Fruit fly (Drosophila melanogaster) S2 (cell line): ENCODE measurements around the gene Sclp.

Experiments used
- CG8478 ChIP-seq: fragments of >200 bp; optimal IDR thresholded peaks from 2 replicates; lab custom pipeline; 2018
- CTCF ChIP-seq, 2 experiments: fragments of >200 bp; optimal IDR thresholded peaks; 2 replicates each; lab custom pipeline; 2018

The Sclp gene

DNA sequence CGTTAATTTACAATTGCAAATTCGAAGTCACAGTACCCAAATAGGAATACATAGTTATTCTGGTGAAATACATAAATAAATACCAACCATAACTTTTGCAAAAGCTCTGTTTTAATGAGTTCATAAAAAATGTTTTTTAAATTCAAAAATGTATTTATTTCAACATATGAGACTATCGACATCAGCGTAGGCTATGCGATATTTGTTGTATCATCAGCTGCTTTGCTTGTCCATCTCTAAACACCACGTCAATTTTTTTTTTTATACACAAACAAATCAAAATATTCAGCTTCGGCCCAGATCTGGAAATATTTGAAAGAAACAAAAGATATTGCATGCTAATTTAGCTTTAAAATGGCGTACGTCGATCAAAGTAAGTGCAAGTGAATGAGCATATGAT is 36.3 kb downstream of the Sclp start, which contains the start of gene CG1840:
CG1840 (plus strand) TSS at position 211 of the 400 bp plus-strand sequence.
- TF ChIP-seq CG8478 (lab: Kevin White, UChicago) (no peak), CTCF (optimal IDR thresholded peaks at IDR 0.05; lab: Kevin White, UChicago) (no peak)

DNA sequence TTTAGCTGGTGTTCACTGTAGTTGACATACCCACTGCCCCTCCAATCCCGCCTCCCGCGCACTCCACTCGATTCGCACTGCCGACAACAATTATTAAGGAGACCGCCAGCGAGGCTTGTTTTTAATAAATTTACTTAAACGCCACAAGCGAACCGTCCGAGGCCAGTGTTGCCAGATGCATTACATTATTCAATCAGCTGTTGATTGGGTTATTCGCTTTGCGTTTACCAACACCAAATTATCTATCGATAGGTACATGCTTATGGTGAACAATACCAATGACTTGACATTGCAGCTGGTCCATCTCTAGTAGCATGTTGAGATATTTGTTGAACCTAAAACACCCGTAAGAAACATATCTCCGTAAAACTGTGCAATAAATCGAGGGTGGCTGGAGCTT is 37.5 kb downstream of the Sclp start, which contains the start of the genes CG10353 and SelG:
CG10353 (minus strand) TSS at position 187 of the 400 bp plus-strand sequence.
SelG (plus strand) TSS at position 309 of the 400 bp plus-strand sequence.
- TF ChIP-seq CTCF (optimal IDR thresholded peaks at IDR 0.05; lab: Kevin White, UChicago) (peak; percentile 19), CG8478 (lab: Kevin White, UChicago) (no peak)

DNA sequence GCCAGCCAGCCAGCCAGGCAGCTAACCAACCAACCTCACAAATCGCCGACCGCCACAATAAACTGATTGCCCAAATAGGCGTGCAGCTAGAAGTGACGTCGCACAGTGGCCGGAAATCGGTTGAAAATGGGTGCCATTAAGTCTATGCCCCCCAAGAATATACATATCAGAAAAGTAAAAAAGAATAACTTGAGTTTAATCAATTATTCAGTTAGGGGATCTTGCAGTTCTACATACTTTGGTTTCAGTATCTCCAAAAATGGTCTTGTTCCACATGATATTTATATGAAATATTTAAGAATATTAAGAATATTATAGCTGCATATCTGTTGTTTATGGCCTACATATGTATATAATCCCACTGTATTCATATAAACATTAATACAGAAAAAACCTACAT is 39.1 kb downstream of the Sclp start:
- TF ChIP-seq CTCF (optimal IDR thresholded peaks at IDR 0.05; lab: Kevin White, UChicago): no peak
- no peak for TF ChIP-seq CG8478 (lab: Kevin White, UChicago)

DNA sequence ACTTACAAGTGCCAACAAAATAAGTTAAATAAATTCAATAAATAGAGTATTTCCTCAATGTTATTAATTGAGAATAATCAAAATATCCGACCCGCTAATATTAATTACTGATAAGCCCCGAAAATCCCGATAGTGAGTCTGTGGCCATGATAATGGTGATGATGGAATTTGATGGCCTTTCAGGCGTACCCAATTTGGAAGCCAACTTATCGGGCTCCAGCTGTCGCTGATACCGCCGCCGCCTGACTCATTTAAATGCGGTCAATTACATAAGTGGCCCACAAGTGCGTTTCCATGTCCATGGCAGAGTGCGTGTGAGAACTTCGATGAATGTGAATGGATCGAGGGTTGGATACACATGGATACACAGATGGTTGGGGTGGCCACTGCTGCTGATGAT is 40.3 kb downstream of the Sclp start:
- TF ChIP-seq CTCF (optimal IDR thresholded peaks at IDR 0.05; lab: Kevin White, UChicago) (no peak), CG8478 (lab: Kevin White, UChicago) (no peak)

DNA sequence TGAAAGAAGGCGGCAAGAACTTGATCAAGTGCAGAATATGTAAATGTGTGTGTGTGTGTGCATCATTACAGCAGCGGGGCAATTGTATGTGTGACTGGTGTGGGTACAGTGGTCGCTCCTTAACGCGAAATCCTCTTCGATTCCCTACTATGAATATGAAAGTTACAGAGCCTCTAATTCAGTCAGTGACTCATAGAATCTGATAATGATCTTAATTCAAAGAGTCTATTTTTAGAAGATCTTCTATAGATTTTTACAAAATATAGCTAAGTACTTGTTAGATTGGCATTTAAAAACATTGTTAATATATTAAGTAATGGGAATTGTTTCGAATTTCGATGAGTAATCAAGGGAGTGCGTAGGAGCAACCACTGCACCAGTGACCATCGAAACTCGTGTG is 42.0 kb downstream of the Sclp start:
- TF ChIP-seq CTCF (optimal IDR thresholded peaks at IDR 0.05; lab: Kevin White, UChicago) (no peak), CG8478 (lab: Kevin White, UChicago) (no peak)

DNA sequence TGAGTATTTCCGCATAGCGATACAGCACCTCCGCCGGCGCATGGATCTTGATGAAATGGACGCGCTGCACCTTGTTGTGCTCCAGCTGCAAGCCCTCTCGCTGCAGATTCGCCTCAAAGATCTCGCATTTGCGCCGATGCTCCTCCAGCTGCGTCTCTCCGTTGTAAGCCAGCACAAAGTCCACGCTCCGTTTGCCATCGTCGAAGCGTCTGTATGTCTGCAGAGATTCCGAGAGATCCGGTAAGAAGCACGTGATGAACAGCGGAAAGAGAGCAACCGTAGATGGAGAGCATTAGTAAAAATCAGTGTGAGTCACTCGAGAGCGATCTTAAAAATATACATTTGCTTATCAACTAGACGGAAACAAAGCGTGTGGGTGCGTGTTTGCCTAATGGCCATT is 42.8 kb downstream of the Sclp start:
- TF ChIP-seq CTCF (optimal IDR thresholded peaks at IDR 0.05; lab: Kevin White, UChicago) (no peak), CG8478 (lab: Kevin White, UChicago) (no peak)

DNA sequence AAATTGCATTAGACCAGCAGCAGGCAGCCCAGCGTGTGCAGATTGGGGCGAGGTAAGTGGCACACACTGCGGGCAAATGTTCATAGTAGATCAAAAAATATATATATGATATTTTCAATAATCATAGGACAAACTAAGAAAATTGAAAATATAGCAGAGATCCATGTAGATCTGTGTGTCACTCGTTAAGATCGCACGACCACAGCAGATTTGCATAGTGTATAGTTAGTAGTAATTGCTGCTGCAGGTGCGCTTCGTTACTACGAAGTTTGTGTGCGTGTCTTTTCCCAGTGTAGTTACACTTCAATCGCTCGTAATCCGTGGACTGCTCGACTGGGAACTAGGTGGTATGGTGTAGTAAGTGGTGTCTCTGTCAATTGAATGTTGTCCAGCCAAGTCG is 47.3 kb downstream of the Sclp start, which contains the start of gene CG10352:
CG10352 (minus strand) TSS at position 4 of the 400 bp plus-strand sequence.
- TF ChIP-seq CG8478 (lab: Kevin White, UChicago) (no peak), CTCF (optimal IDR thresholded peaks at IDR 0.05; lab: Kevin White, UChicago) (no peak)

DNA sequence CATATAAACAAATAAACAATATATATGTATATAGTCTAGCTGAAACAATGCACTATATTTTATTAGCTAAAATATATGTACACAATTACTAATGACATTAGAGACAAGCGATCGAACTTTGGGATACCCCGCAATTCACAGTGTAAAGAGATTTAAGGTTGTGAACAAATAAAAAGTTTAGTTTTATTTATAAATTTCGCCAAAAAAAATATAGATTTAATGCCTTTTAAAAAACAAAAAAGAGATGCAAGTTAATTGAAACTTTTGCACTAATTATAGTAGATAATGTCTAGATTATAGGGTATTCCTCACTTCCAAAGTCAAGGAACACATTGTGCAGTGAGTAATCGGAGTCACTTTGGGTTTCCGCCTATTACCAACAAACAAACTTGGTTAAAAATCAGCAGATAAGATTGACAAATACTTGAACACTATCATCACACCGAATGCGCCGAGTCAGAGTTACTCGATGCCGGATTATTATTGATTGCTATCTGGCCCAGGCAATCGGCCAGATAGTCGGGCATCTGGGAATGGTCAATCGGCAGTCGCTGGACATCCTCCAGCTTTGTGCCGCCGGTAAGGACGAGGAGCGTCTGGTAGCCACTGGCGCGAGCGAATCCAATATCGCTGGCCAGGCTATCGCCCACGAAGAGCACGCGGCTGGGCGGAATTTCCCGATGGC is 49.2 kb downstream of the Sclp start:
- TF ChIP-seq CTCF (optimal IDR thresholded peaks at IDR 0.05; lab: Kevin White, UChicago) (no peak), CG8478 (lab: Kevin White, UChicago) (no peak)

DNA sequence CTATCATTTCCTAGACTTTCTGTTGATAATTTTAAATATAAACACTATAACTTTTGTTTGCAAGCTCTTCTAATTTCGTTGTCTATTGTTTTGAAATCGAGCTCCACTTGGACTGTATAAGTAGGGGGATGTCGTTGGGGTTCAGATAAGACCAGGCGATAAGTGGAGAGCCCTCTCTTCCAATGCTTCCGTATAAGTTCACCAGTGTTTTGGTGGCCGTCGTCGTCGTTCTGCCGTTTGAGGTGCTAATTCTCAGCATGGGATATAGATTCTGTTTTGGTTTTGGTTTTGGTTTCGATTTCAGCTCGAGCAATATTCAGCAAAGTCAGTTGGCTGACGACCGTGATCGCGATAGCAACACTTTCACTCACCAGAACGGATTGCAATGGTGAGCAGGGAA is 51.3 kb downstream of the Sclp start, which contains the start of gene CG15739:
CG15739 (plus strand) TSS at position 204 of the 400 bp plus-strand sequence.
- no peak for TF ChIP-seq CG8478 (lab: Kevin White, UChicago)

DNA sequence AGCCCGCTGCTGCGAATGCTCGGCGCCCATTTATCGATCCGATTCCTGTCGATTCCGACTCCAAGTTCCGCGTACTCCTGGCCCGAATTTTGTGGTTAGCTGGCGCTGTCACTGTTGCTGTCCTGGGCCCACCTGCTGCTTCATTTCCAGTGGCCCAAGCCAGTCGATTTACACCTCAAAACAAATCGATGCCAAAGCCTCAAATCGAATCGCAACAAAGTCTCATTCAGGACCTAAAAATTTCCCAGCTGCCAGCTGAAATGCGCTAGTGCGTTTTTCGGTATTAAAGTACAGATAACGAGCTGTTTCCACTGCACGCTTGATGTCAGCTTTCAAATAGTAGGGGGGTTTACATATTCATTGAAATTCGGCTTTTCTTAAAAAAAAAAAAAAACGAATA is 51.9 kb downstream of the Sclp start, which contains the start of gene BORCS5:
BORCS5 (minus strand) TSS at position 263 of the 400 bp plus-strand sequence.
- TF ChIP-seq CTCF (optimal IDR thresholded peaks at IDR 0.05; lab: Kevin White, UChicago) (no peak), CG8478 (lab: Kevin White, UChicago) (no peak)
